Worm (Caenorhabditis elegans) whole organism, early embryonic: Measurements from ENCODE around the gene Y22D7AL.16.

Experiments
- B0310.2 ChIP-seq: sonication (generic microtip); optimal IDR thresholded peaks from 2 replicates; lab custom pipeline; 2016; ENCODE audit warnings: mild to moderate bottlenecking, missing genetic modification characterization, missing compliant biosample characterization
- F13C5.2 ChIP-seq: sonication (generic microtip); optimal IDR thresholded peaks from 2 replicates; lab custom pipeline; 2017; ENCODE audit warnings: mild to moderate bottlenecking, missing genetic modification characterization, inconsistent platforms, missing compliant biosample characterization
- aly-1 ChIP-seq: sonication (generic microtip); optimal IDR thresholded peaks from 2 replicates; lab custom pipeline; 2016; ENCODE audit warnings: missing genetic modification characterization, missing compliant biosample characterization
- ama-1 ChIP-seq: fragments of 150-350 bp; optimal IDR thresholded peaks from 2 replicates; lab custom pipeline; 2014
- ceh-13 ChIP-seq: fragments of 200-800 bp; sonication (Bioruptor generic); optimal IDR thresholded peaks from 2 replicates; lab custom pipeline; 2018; ENCODE audit warnings: mild to moderate bottlenecking, missing genetic modification characterization, missing compliant biosample characterization
- ceh-36 ChIP-seq: sonication (generic microtip); optimal IDR thresholded peaks from 2 replicates; lab custom pipeline; 2016; ENCODE audit warnings: missing genetic modification characterization, inconsistent platforms, missing compliant biosample characterization
- ets-7 ChIP-seq: sonication (generic microtip); optimal IDR thresholded peaks from 2 replicates; lab custom pipeline; 2016; ENCODE audit warnings: missing genotype, missing genetic modification characterization, missing compliant biosample characterization
- flt-1 ChIP-seq: fragments of 200-800 bp; sonication (Bioruptor generic); IDR thresholded peaks from 2 replicates; pipeline ENCODE4 v1.3.6; 2022; ENCODE audit warnings: missing genetic modification characterization, missing compliant biosample characterization
- hmbx-1 ChIP-seq: sonication (generic microtip); optimal IDR thresholded peaks from 2 replicates; lab custom pipeline; 2016; ENCODE audit warnings: mild to moderate bottlenecking, missing genetic modification characterization, missing compliant biosample characterization
- hmg-4 ChIP-seq: fragments of 200-800 bp; sonication (Bioruptor generic); optimal IDR thresholded peaks from 2 replicates; lab custom pipeline; 2018; ENCODE audit warnings: mild to moderate bottlenecking, missing genetic modification characterization, missing compliant biosample characterization
- hnd-1 ChIP-seq: sonication (generic microtip); optimal IDR thresholded peaks from 2 replicates; lab custom pipeline; 2016; ENCODE audit warnings: missing genetic modification characterization, missing compliant biosample characterization
- pes-1 ChIP-seq: fragments of 200-800 bp; sonication (Bioruptor generic); IDR thresholded peaks from 2 replicates; pipeline ENCODE4 v1.3.6; 2022; ENCODE audit warnings: missing genetic modification reagents, missing genetic modification characterization, missing compliant biosample characterization
- scrt-1 ChIP-seq: fragments of 200-800 bp; sonication (Bioruptor generic); IDR thresholded peaks from 2 replicates; pipeline ENCODE4 v1.3.6; 2022; ENCODE audit warnings: missing genetic modification characterization, missing compliant biosample characterization
- sea-1 ChIP-seq: fragments of 200-800 bp; sonication (Bioruptor generic); conservative IDR thresholded peaks from 2 replicates; pipeline ENCODE4 v1.3.6; 2022; ENCODE audit warnings: missing genetic modification characterization, missing compliant biosample characterization
- tbx-11 ChIP-seq: fragments of 200-800 bp; sonication (Bioruptor generic); IDR thresholded peaks from 2 replicates; pipeline ENCODE4 v1.3.6; 2022; ENCODE audit warnings: missing genetic modification characterization, missing compliant biosample characterization
- tbx-37 ChIP-seq: fragments of 200-800 bp; sonication (Bioruptor generic); conservative IDR thresholded peaks from 2 replicates; pipeline ENCODE4 v1.3.6; 2022; ENCODE audit warnings: missing genetic modification reagents, missing genetic modification characterization, missing compliant biosample characterization
- tra-4 ChIP-seq: sonication (generic microtip); optimal IDR thresholded peaks from 2 replicates; lab custom pipeline; 2017; ENCODE audit warnings: missing genetic modification characterization, missing compliant biosample characterization

Y22D7AL.16 gene

DNA sequence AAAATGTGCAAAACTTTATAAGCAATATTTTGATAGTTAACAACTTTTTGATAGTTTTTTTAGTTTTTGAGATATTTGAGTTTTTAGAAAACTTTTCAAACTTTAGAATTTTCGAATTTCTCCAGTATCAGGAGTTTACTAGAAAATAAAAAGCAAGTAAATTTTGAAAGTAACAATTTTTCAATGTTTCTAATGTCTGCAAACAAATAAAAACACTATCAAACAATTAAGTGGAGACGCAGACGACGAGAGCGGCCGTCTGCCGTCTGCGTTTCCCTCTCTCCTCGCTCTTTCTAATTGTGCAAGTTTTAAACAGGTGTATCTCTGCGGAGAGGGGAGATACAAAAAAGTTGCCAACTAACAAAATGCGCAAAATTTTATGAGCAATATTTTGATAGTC, 12.1 kb downstream of the Y22D7AL.16 start:
- TF ChIP-seq aly-1 (tag; lab: Kevin White, UChicago) = no peak
- no peak for TF ChIP-seq ceh-36 (tag; lab: Kevin White, UChicago)
- no peak for TF ChIP-seq ets-7
- no peak for TF ChIP-seq scrt-1
- no peak for TF ChIP-seq ama-1 (lab: Kevin White, UChicago)
- TF ChIP-seq tbx-37 (GFP tag; lab: Robert Waterston, UW) = no peak
- no peak for TF ChIP-seq hmg-4 (GFP tag; lab: Kevin White, UChicago)
- no peak for TF ChIP-seq tra-4
- TF ChIP-seq tbx-11 (GFP tag; lab: Robert Waterston, UW) = no peak
- TF ChIP-seq hnd-1 = no peak

DNA sequence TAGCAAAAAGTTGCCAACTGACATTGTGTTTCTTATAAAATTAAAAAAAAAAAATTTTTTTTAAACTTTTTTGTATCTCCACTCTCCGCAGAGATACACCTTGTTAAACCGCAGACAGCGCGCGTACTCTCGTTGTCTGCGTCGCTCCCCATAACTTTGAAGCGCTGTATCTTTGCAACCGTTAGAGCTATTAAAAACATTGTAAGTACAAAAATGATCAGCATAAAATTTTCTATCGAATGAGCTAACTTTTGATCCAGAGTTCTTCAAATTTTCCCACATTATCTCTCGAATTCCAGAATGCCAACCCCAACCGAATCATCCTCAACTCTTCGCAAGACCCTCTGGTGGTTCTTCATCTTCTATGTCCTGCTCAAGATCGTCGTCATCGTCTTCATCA, 12.8 kb downstream of the Y22D7AL.16 start, which contains the start of gene Y22D7AL.1:
TSS of gene Y22D7AL.1 (plus strand) at position 301 of the 400 bp plus-strand sequence.
- TF ChIP-seq tbx-37 (GFP tag; lab: Robert Waterston, UW) (no peak), flt-1 (GFP tag; lab: Robert Waterston, UW) (no peak), sea-1 (GFP tag; lab: Robert Waterston, UW) (no peak), ceh-36 (tag; lab: Kevin White, UChicago) (no peak), hnd-1 (no peak), tra-4 (no peak), aly-1 (tag; lab: Kevin White, UChicago) (no peak), F13C5.2 (tag; lab: Kevin White, UChicago) (no peak), ama-1 (lab: Kevin White, UChicago) (no peak), tbx-11 (GFP tag; lab: Robert Waterston, UW) (no peak), ets-7 (no peak), ceh-13 (GFP tag; lab: Kevin White, UChicago) (no peak), scrt-1 (no peak), B0310.2 (tag; lab: Kevin White, UChicago) (no peak), hmbx-1 (no peak), hmg-4 (GFP tag; lab: Kevin White, UChicago) (no peak), pes-1 (GFP tag; lab: Robert Waterston, UW) (no peak)

- TF ChIP-seq ama-1 (lab: Kevin White, UChicago) = no peak
- TF ChIP-seq B0310.2 (tag; lab: Kevin White, UChicago) = no peak
- TF ChIP-seq sea-1 (GFP tag; lab: Robert Waterston, UW) = no peak
- TF ChIP-seq ceh-13 (GFP tag; lab: Kevin White, UChicago) = no peak
- no peak for TF ChIP-seq aly-1 (tag; lab: Kevin White, UChicago)
- TF ChIP-seq tbx-37 (GFP tag; lab: Robert Waterston, UW) = no peak
- TF ChIP-seq F13C5.2 (tag; lab: Kevin White, UChicago) = no peak
- no peak for TF ChIP-seq hmg-4 (GFP tag; lab: Kevin White, UChicago)
- TF ChIP-seq pes-1 (GFP tag; lab: Robert Waterston, UW) = no peak
- TF ChIP-seq hmbx-1 = no peak
- no peak for TF ChIP-seq tbx-11 (GFP tag; lab: Robert Waterston, UW)
Observed at ce11 chrIII:1641163-1641562, 23.9 kb downstream of the Y22D7AL.16 start, which contains the start of gene Y22D7AL.3. Y22D7AL.3 (plus strand) TSS chrIII:1641463.

DNA sequence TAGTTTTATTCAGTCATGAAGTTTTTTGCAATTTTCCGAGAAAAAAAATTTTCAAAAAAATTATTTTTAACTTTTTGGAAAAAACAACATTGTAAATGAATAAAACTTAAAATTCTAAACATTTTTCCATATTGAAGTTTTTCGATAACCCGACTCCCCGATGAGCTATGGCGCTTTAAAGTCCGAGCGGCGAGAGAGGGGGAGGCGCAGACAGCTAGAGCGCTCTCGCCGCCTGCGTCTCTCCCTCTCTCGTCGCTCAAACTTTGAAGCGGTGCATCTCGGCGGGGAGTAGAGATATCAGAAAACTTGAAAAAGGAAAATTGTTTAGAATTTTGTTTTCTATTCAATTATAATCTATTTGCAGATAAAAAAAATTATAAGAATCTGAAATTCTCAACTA, 26.7 kb downstream of the Y22D7AL.16 start:
- no peak for TF ChIP-seq ceh-13 (GFP tag; lab: Kevin White, UChicago)
- no peak for TF ChIP-seq tbx-11 (GFP tag; lab: Robert Waterston, UW)
- TF ChIP-seq B0310.2 (tag; lab: Kevin White, UChicago) = no peak
- TF ChIP-seq sea-1 (GFP tag; lab: Robert Waterston, UW) = no peak

- TF ChIP-seq hmg-4 (GFP tag; lab: Kevin White, UChicago) (no peak), aly-1 (tag; lab: Kevin White, UChicago) (no peak), B0310.2 (tag; lab: Kevin White, UChicago) (no peak), hmbx-1 (no peak), ceh-36 (tag; lab: Kevin White, UChicago) (no peak), ama-1 (lab: Kevin White, UChicago) (no peak), tra-4 (no peak), tbx-11 (GFP tag; lab: Robert Waterston, UW) (no peak), F13C5.2 (tag; lab: Kevin White, UChicago) (no peak), flt-1 (GFP tag; lab: Robert Waterston, UW) (no peak), pes-1 (GFP tag; lab: Robert Waterston, UW) (no peak), sea-1 (GFP tag; lab: Robert Waterston, UW) (no peak)
Observed at ce11 chrIII:1634270-1634669, 30.7 kb downstream of the Y22D7AL.16 start, which contains the start of gene Y22D7AL.11. Y22D7AL.11 (minus strand) TSS chrIII:1634370.

ce11 chrIII:1626524-1626923, 38.5 kb downstream of the Y22D7AL.16 start, which contains the start of gene Y22D7AL.4:
Y22D7AL.4 (plus strand) TSS chrIII:1626632.
- TF ChIP-seq F13C5.2 (tag; lab: Kevin White, UChicago) (no peak), B0310.2 (tag; lab: Kevin White, UChicago) (no peak), flt-1 (GFP tag; lab: Robert Waterston, UW) (no peak), ceh-36 (tag; lab: Kevin White, UChicago) (no peak), ets-7 (no peak), scrt-1 (no peak), pes-1 (GFP tag; lab: Robert Waterston, UW) (no peak), hnd-1 (no peak), tbx-11 (GFP tag; lab: Robert Waterston, UW) (no peak), hmg-4 (GFP tag; lab: Kevin White, UChicago) (no peak), sea-1 (GFP tag; lab: Robert Waterston, UW) (no peak), tra-4 (no peak), tbx-37 (GFP tag; lab: Robert Waterston, UW) (no peak)

- TF ChIP-seq pes-1 (GFP tag; lab: Robert Waterston, UW) (no peak), hmg-4 (GFP tag; lab: Kevin White, UChicago) (no peak), hmbx-1 (no peak), ets-7 (no peak), ceh-13 (GFP tag; lab: Kevin White, UChicago) (no peak), scrt-1 (no peak), tbx-11 (GFP tag; lab: Robert Waterston, UW) (no peak), flt-1 (GFP tag; lab: Robert Waterston, UW) (no peak)
Observed at ce11 chrIII:1625660-1626275, 39.2 kb downstream of the Y22D7AL.16 start.
